Worm (Caenorhabditis elegans): ENCODE data around the gene nlr-1.

DNA sequence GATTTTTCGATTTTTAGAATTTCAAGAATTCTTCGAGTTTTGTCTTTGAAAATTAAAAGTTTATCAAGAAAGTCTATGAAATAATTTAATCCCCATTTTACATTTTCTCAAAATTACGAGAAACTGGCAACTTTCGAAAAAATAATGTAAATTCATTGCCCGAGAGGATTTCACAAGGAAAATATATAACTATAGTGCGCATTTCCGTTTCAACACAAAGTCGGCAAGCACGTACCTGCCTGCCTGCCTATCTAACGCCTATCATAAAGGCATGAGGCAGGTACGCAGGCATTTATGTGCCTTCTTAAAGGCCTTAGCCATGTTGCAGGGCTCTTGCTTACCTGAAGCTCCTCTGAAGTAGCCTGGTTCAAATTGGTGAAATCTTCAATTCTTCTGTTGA is 34.7 kb upstream of the nlr-1 start:
- TF ChIP-seq nhr-11 (tag; optimal IDR thresholded peaks at IDR 0.05) (no peak), gmeb-1 (tag; optimal IDR thresholded peaks at IDR 0.05) (no peak), egl-27 (tag; optimal IDR thresholded peaks at IDR 0.05) (no peak), nhr-77 (tag; optimal IDR thresholded peaks at IDR 0.05) (no peak), unc-62 (GFP tag; optimal IDR thresholded peaks at IDR 0.05) (no peak), fos-1 (tag; optimal IDR thresholded peaks at IDR 0.05) (no peak), mbf-1 (tag; optimal IDR thresholded peaks at IDR 0.05) (no peak), nhr-129 (tag; optimal IDR thresholded peaks at IDR 0.05) (no peak), lin-13 (GFP tag; optimal IDR thresholded peaks at IDR 0.05) (no peak), ama-1 (optimal IDR thresholded peaks at IDR 0.05) (no peak), nhr-25 (tag; optimal IDR thresholded peaks at IDR 0.05) (no peak), lsy-2 (tag; optimal IDR thresholded peaks at IDR 0.05) (no peak), elt-3 (tag; optimal IDR thresholded peaks at IDR 0.05) (no peak), mab-5 (tag; optimal IDR thresholded peaks at IDR 0.05) (no peak)

All from whole organism, L2 larva.